Worm (Caenorhabditis elegans) whole organism, L2 larva: ENCODE measurements around the gene pbs-3.

Source experiments
- R02D3.7 ChIP-seq: fragments of 150-350 bp; optimal IDR thresholded peaks from 2 replicates; lab custom pipeline; 2014; ENCODE audit warnings: missing biosample characterization, missing genetic modification characterization
- dmd-4 ChIP-seq: sonication (generic microtip); optimal IDR thresholded peaks from 2 replicates; lab custom pipeline; 2017; ENCODE audit warnings: missing biosample characterization, missing genetic modification characterization
- elt-3 ChIP-seq: sonication (generic microtip); optimal IDR thresholded peaks from 2 replicates; lab custom pipeline; 2017; ENCODE audit warnings: missing biosample characterization, missing genetic modification characterization
- fos-1 ChIP-seq: fragments of 150-350 bp; optimal IDR thresholded peaks from 2 replicates; lab custom pipeline; 2014; ENCODE audit warnings: missing biosample characterization, missing genetic modification characterization
- gmeb-1 ChIP-seq: fragments of 150-350 bp; optimal IDR thresholded peaks from 2 replicates; lab custom pipeline; 2014; ENCODE audit warnings: missing biosample characterization, missing genetic modification characterization
- mab-5 ChIP-seq: fragments of 150-350 bp; optimal IDR thresholded peaks from 2 replicates; lab custom pipeline; 2014; ENCODE audit warnings: missing biosample characterization, missing genetic modification characterization
- nhr-25 ChIP-seq: fragments of 150-350 bp; sonication (generic microtip); optimal IDR thresholded peaks from 3 replicates; lab custom pipeline; 2014; ENCODE audit warnings: missing biosample characterization, missing genetic modification characterization

DNA sequence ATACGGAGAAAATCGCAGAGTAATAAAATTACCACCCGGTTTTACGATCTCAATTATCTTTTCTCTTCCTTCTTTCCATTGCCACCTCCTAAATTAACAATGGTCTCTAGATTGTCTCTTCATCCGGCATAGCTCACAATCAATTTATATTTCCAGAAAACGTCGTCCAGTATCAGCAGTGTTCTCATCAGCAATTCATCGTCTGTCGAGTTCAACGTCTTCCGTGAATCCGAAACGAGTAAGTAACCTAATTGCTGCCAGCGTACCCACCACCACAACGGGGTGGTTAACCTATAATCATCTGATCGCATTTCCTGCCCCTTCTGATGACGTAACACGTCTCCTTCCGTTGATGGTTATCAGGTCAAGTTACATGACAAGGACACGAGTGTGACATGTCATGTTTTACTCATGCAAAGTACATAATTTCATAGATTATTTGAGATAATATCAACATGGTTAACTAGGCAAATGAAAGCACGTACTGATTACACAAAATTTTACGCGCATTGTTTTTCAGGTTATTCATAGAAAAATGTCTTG is 30.8 kb upstream of the pbs-3 start:
- TF ChIP-seq mab-5 (tag; lab: Kevin White, UChicago) (no peak), nhr-25 (tag; lab: Kevin White, UChicago) (peak; percentile 32), fos-1 (tag; lab: Kevin White, UChicago) (no peak), R02D3.7 (tag; lab: Kevin White, UChicago) (no peak), gmeb-1 (tag; lab: Kevin White, UChicago) (no peak), dmd-4 (no peak), elt-3 (tag; lab: Kevin White, UChicago) (no peak)
